Worm (Caenorhabditis elegans) whole organism, midembryonic: ENCODE data around the gene ZK686.5.

Experiments
- T22C8.4 ChIP-seq: fragments of 200-800 bp; sonication (Bioruptor generic); IDR thresholded peaks from 2 replicates; pipeline ENCODE4 v1.3.6; 2022; ENCODE audit warnings: missing genetic modification characterization, missing compliant biosample characterization
- cog-1 ChIP-seq: sonication (generic microtip); optimal IDR thresholded peaks from 2 replicates; lab custom pipeline; 2016; ENCODE audit warnings: missing genetic modification characterization, missing compliant biosample characterization
- med-1 ChIP-seq: sonication (generic microtip); optimal IDR thresholded peaks from 2 replicates; lab custom pipeline; 2017; ENCODE audit warnings: missing genetic modification characterization, mild to moderate bottlenecking, missing compliant biosample characterization, antibody characterized with exemption, missing genetic modification reagents; ENCODE audit not compliant: insufficient read depth

ce11 chrIII:7792970-7793369 is 25.7 kb upstream of the ZK686.5 start:
- TF ChIP-seq med-1 (GFP tag; lab: Kevin White, UChicago): no peak
- no peak for TF ChIP-seq T22C8.4 (GFP tag; lab: Robert Waterston, UW)
- TF ChIP-seq cog-1 (tag; lab: Kevin White, UChicago): no peak
